Fruit fly (Drosophila melanogaster) whole organism, pupa: ENCODE data around the gene CG32121.

Source experiments
- CG14655 ChIP-seq: fragments of 200-800 bp; sonication (Bioruptor generic); optimal IDR thresholded peaks from 3 replicates; lab custom pipeline; 2017; ENCODE audit warnings: mild to moderate bottlenecking, missing biosample characterization, missing genetic modification reagents, missing genetic modification characterization
- CG15710 ChIP-seq: fragments of 200-800 bp; sonication (Bioruptor generic); optimal IDR thresholded peaks from 2 replicates; lab custom pipeline; 2018; ENCODE audit warnings: missing biosample characterization, mild to moderate bottlenecking, missing genetic modification characterization, moderate library complexity
- CG34367 ChIP-seq: fragments of 200-800 bp; sonication (Bioruptor generic); optimal IDR thresholded peaks from 2 replicates; lab custom pipeline; 2018; ENCODE audit warnings: missing biosample characterization, mild to moderate bottlenecking, missing genetic modification characterization
- EcR ChIP-seq: fragments of 200-800 bp; sonication (Bioruptor generic); optimal IDR thresholded peaks from 3 replicates; lab custom pipeline; 2019; ENCODE audit warnings: missing biosample characterization, missing genetic modification characterization, mild to moderate bottlenecking, moderate library complexity, missing genetic modification reagents
- Snoo ChIP-seq: fragments of 200-800 bp; sonication (Bioruptor generic); optimal IDR thresholded peaks from 3 replicates; lab custom pipeline; 2017; ENCODE audit warnings: missing biosample characterization, mild to moderate bottlenecking, missing genetic modification characterization, inconsistent platforms
- fd96Ca ChIP-seq: fragments of 200-800 bp; sonication (Bioruptor generic); IDR thresholded peaks from 3 replicates; pipeline ENCODE4 v1.3.6; 2022; ENCODE audit warnings: missing biosample characterization, missing genetic modification characterization

dm6 chr3L:13412200-13412885, 9.8 kb downstream of the CG32121 start, which contains the start of the genes CG10222 and flr:
- TF ChIP-seq EcR, result no peak
- TF ChIP-seq fd96Ca (GFP tag; lab: Robert Waterston, UW), result no peak
- TF ChIP-seq CG15710 (tag; lab: Kevin White, UChicago), result peak; percentile 8
- no peak for TF ChIP-seq Snoo (tag; lab: Kevin White, UChicago)
- no peak for TF ChIP-seq CG14655
- no peak for TF ChIP-seq CG34367
